Worm (Caenorhabditis elegans) whole organism, midembryonic: ENCODE results near the gene T25E4.1.

ENCODE experiments used
- med-1 ChIP-seq: sonication (generic microtip); optimal IDR thresholded peaks from 2 replicates; lab custom pipeline; 2017; ENCODE audit warnings: missing genetic modification characterization, mild to moderate bottlenecking, missing compliant biosample characterization, antibody characterized with exemption, missing genetic modification reagents; ENCODE audit not compliant: insufficient read depth
- tab-1 ChIP-seq: fragments of 200-800 bp; sonication (Bioruptor generic); IDR thresholded peaks from 2 replicates; pipeline ENCODE4 v1.3.6; 2022; ENCODE audit warnings: missing genetic modification characterization, missing compliant biosample characterization

DNA sequence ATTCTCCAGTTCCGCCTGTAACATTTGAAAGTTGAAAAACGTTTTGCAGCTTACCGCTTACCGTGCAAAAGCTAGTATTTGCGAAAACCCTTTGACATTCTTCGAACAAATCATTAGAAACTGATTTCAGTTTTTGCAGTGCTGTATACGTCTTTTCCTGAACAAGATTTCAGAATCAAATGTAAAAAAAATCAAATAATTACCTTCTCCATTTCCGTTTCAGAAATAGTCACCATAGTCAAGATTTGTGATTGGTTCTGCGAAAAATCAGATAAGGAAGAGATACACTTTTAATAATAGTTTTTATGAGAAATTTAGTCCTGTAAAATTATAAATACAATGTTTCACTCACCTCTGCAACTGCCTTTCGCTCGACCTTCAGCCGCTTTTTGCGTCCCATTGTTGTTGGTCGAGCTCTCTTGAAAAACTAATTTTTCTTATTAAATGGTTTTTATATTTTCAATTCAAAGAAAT lies 46.2 kb upstream of the T25E4.1 start, which contains the start of gene C17C3.9:
- TF ChIP-seq tab-1 (GFP tag; lab: Robert Waterston, UW) (no peak), med-1 (GFP tag; lab: Kevin White, UChicago) (no peak)
